Worm (Caenorhabditis elegans): Measurements from ENCODE around the gene dct-5.

The dct-5 gene

DNA sequence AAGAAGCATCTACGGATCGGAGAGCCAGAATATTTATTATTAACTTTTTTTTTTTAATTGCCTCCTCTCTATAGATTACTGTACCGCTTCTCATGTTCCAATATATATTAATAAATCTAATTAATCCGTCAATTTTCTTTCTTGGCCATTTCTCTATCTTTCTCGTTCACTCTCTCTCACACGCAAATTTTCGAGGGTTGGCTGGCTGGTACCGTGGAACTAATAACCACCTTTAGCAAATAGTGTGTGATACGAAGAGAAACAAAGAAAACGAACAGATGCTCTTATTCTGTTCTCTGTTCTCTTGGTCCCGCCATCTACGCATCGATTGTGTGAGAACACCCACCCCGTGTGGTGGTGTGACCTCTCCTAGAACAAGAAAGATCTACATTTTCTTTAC is 18.4 kb downstream of the dct-5 start (continued):
- TF ChIP-seq blmp-1 (tag; optimal IDR thresholded peaks at IDR 0.05) (no peak), cnd-1 (tag; optimal IDR thresholded peaks at IDR 0.05) (peak; percentile 84), drap-1 (GFP tag; optimal IDR thresholded peaks at IDR 0.05) (no peak)

DNA sequence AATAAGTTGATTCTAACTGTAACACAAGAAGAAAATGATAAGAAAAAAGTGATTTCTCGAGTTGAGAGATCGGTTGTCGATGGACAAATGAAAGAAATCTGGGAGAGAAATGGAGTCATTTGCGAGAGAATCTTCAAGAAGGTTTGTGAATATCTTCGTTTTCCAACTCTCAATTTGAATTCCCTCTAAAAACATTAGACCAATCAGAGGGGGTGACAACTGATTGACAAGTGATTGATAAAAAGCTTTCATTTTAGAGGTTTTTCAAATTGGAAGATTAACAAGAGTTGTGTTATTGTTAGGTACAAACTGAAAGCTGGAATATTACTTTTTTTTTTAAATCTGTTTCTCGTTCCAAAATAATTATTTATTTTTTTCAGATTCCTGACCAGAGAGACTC is 18.8 kb downstream of the dct-5 start:
- TF ChIP-seq cnd-1 (tag; optimal IDR thresholded peaks at IDR 0.05) = no peak
- no peak for TF ChIP-seq ztf-11 (tag; optimal IDR thresholded peaks at IDR 0.05)
- TF ChIP-seq unc-62 (GFP tag; optimal IDR thresholded peaks at IDR 0.05) = peak; percentile 94
- no peak for TF ChIP-seq tbx-8 (GFP tag; optimal IDR thresholded peaks at IDR 0.05)
- no peak for TF ChIP-seq nhr-28 (tag; optimal IDR thresholded peaks at IDR 0.05)

DNA sequence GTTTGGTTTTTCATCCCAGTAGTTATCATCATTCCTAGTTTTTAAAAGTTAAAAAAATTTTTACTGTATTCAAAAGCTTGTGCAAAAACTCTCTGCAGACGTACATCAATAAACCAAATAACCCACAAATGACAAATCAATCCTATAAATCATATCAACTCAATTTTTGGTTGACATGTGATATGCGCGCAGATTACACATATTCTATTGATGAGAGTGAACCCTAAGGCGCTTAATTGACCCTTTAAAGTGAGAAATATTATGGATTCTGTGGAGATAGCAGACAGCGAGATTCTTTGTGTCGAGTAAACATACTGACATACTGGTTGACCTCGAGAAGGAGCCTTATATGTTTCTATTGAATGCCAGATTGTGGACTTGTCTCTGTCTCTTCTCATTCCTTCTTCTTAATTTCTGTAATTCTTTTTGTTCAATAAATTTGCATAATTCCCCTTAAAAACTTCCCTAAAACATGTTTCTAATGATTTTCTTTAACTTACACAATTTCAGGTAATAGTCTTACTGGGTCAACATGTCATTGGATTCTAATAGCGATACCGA is 20.4 kb downstream of the dct-5 start, which contains the start of gene EEED8.2:
Gene EEED8.2 (plus strand): TSS at position 511 of the 561 bp plus-strand sequence.
- TF ChIP-seq mep-1 (tag; optimal IDR thresholded peaks at IDR 0.05) = no peak
- TF ChIP-seq sem-2 (GFP tag; optimal IDR thresholded peaks at IDR 0.05) = no peak
- TF ChIP-seq nhr-2 (tag; optimal IDR thresholded peaks at IDR 0.05) = peak; percentile 14
- no peak for TF ChIP-seq sptf-1 (tag; optimal IDR thresholded peaks at IDR 0.05)
- TF ChIP-seq pha-4 (tag; optimal IDR thresholded peaks at IDR 0.05) = peak; percentile 18
- peak; percentile 92 for TF ChIP-seq unc-62 (GFP tag; optimal IDR thresholded peaks at IDR 0.05)
- peak; percentile 64 for TF ChIP-seq mab-5 (tag; optimal IDR thresholded peaks at IDR 0.05)

DNA sequence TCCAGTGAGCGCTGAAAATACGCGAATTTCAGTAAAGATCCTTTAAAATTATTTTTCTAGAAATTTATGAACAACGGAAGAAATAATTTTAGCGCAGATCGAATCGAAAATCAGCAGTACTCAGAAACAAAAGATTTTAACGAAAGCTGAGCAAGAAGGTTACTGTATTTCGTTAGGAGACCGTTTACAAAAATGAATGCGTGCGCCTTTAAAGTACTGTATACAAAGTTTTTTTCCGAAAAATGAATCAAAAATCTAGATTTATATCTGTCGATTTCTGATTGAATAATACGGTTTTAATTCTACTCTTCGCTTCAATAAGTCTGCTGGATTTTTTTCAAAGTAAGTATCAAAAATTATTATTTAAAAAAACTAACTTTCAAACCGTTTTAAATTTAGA is 22.7 kb downstream of the dct-5 start, which contains the start of the genes EEED8.14 and EEED8.3:
Gene EEED8.14 (minus strand): TSS at position 13 of the 400 bp plus-strand sequence.
Gene EEED8.3 (plus strand): TSS at position 237 of the 400 bp plus-strand sequence.
- TF ChIP-seq cnd-1 (tag; optimal IDR thresholded peaks at IDR 0.05) (no peak), mab-5 (tag; optimal IDR thresholded peaks at IDR 0.05) (no peak), lin-13 (tag; optimal IDR thresholded peaks at IDR 0.05) (no peak), mep-1 (tag; optimal IDR thresholded peaks at IDR 0.05) (no peak), nhr-237 (tag; optimal IDR thresholded peaks at IDR 0.05) (no peak), ceh-43 (GFP tag; optimal IDR thresholded peaks at IDR 0.05) (no peak), unc-62 (GFP tag; optimal IDR thresholded peaks at IDR 0.05) (no peak), M03D4.4 (tag; optimal IDR thresholded peaks at IDR 0.05) (no peak), ces-1 (GFP tag; optimal IDR thresholded peaks at IDR 0.05) (no peak), mls-2 (tag; optimal IDR thresholded peaks at IDR 0.05) (no peak), pha-4 (tag; optimal IDR thresholded peaks at IDR 0.05) (no peak), blmp-1 (tag; optimal IDR thresholded peaks at IDR 0.05) (no peak), ceh-83 (GFP tag; optimal IDR thresholded peaks at IDR 0.05) (no peak), sem-2 (GFP tag; optimal IDR thresholded peaks at IDR 0.05) (no peak)

DNA sequence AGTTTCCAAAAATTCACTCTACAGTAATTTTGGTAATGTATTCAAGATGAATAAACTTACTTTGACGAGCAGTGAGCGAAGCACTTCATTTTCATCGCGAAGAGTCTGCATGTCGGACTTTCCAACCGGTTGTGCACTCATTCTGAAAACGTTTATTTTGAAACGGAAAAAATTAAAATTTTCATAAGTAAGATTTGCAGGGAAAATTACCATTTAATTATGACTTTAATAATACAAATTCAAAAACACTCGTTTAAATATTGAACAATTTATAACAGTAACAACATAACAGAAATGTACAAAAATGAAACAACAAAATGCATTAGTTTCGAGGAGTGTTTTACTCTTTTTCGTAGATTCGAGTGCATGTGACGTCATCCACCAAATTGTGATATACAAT is 24.3 kb downstream of the dct-5 start, which contains the start of the genes EEED8.13 and EEED8.18:
Gene EEED8.13 (minus strand): TSS at position 101 of the 400 bp plus-strand sequence.
Gene EEED8.18 (minus strand): TSS at position 144 of the 400 bp plus-strand sequence.
- no peak for TF ChIP-seq snpc-4 (tag; optimal IDR thresholded peaks at IDR 0.05)
- no peak for TF ChIP-seq M03D4.4 (tag; optimal IDR thresholded peaks at IDR 0.05)
- TF ChIP-seq nhr-2 (tag; optimal IDR thresholded peaks at IDR 0.05) = no peak
- peak; percentile 32 for TF ChIP-seq zip-8 (tag; optimal IDR thresholded peaks at IDR 0.05)
- TF ChIP-seq mls-2 (tag; optimal IDR thresholded peaks at IDR 0.05) = no peak
- no peak for TF ChIP-seq ztf-11 (tag; optimal IDR thresholded peaks at IDR 0.05)
- TF ChIP-seq elt-1 (tag; optimal IDR thresholded peaks at IDR 0.05; ENCODE audit: borderline replicate concordance, insufficient read depth) = no peak
- no peak for TF ChIP-seq lin-13 (tag; optimal IDR thresholded peaks at IDR 0.05)

DNA sequence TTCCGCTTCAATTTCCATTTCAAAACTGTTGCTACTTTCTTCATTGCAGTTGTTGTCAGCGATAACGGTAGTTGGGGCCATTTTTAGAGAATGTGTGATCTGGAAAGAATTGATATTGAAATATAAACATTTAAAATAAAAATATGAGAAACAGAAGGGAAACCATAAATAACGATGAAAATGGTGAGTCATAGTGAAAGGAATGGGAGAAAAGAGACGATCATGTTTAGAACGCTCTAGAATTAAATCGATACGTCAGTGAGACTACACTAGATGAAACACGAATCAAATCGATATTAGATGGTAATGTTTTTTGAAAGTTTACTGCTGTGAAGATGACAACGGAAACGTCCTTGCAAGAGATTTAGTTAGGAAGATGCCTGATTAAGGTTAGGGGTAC is 27.8 kb downstream of the dct-5 start, which contains the start of the genes EEED8.12 and EEED8.4:
Gene EEED8.12 (minus strand): TSS at position 101 of the 400 bp plus-strand sequence.
Gene EEED8.4 (plus strand): TSS at position 396 of the 400 bp plus-strand sequence.
- TF ChIP-seq M03D4.4 (tag; optimal IDR thresholded peaks at IDR 0.05) (no peak), bed-3 (GFP tag; optimal IDR thresholded peaks at IDR 0.05) (no peak), ztf-11 (tag; optimal IDR thresholded peaks at IDR 0.05) (no peak)

DNA sequence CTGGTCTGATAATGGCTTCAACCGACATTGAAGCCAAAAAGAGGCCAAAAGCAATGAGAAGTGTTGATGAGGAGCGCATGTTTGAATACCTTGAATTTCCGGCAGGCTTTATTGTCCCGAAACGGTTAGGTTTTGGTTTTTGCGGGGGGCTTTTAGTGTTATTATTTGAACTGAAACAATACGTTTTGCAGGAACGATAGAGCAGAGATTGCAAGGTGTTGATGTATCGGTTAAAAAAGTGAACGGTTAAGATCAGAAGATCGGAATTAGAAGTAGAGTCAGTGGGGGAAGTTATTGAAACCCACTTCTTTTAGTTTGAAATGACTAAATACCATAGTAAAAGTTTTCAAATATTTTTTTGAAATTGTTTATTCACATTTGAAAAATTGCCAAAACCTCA is 29.2 kb downstream of the dct-5 start, which contains the start of gene clec-141:
Gene clec-141 (minus strand): TSS at position 101 of the 400 bp plus-strand sequence.
- TF ChIP-seq sptf-1 (tag; optimal IDR thresholded peaks at IDR 0.05) (no peak), blmp-1 (tag; optimal IDR thresholded peaks at IDR 0.05) (no peak)
